Fruit fly (Drosophila melanogaster) whole organism, prepupa: ENCODE data around the gene CG9386.

Experiments
- CG10631 ChIP-seq: fragments of 200-800 bp; sonication (Bioruptor generic); optimal IDR thresholded peaks from 2 replicates; lab custom pipeline; 2016; ENCODE audit warnings: missing biosample characterization, missing genetic modification characterization
- CG11294 ChIP-seq: fragments of 200-800 bp; sonication (Bioruptor generic); IDR thresholded peaks from 2 replicates; pipeline ENCODE4 v1.3.6; 2022; ENCODE audit warnings: missing biosample characterization, missing genetic modification characterization
- CG11762 ChIP-seq: fragments of 200-800 bp; sonication (Bioruptor generic); optimal IDR thresholded peaks from 3 replicates; lab custom pipeline; 2016; ENCODE audit warnings: missing biosample characterization, missing genetic modification characterization; ENCODE audit not compliant: insufficient read depth
- CG15336 ChIP-seq: fragments of 200-800 bp; sonication (Bioruptor generic); IDR thresholded peaks from 2 replicates; pipeline ENCODE4 v1.3.6; 2022; ENCODE audit warnings: missing biosample characterization, missing genetic modification characterization
- CG1621 ChIP-seq: fragments of 200-800 bp; sonication (Bioruptor generic); optimal IDR thresholded peaks from 3 replicates; lab custom pipeline; 2018; ENCODE audit warnings: missing biosample characterization, mild to moderate bottlenecking, missing genetic modification characterization
- CG3032 ChIP-seq: fragments of 200-800 bp; optimal IDR thresholded peaks from 2 replicates; lab custom pipeline; 2019; ENCODE audit warnings: missing biosample characterization, mild to moderate bottlenecking, missing genetic modification characterization, moderate library complexity
- CG31627 ChIP-seq: fragments of 200-800 bp; sonication (Bioruptor generic); optimal IDR thresholded peaks from 3 replicates; lab custom pipeline; 2016; ENCODE audit warnings: missing biosample characterization, missing genetic modification characterization
- CG34406 ChIP-seq: fragments of 200-800 bp; sonication (Bioruptor generic); optimal IDR thresholded peaks from 3 replicates; lab custom pipeline; 2016; ENCODE audit warnings: missing biosample characterization, missing genetic modification characterization
- CG3919 ChIP-seq: fragments of 200-800 bp; sonication (Bioruptor generic); optimal IDR thresholded peaks from 3 replicates; lab custom pipeline; 2016; ENCODE audit warnings: missing biosample characterization, missing genetic modification characterization
- CG6163 ChIP-seq: fragments of 200-800 bp; sonication (Bioruptor generic); IDR thresholded peaks from 3 replicates; pipeline ENCODE4 v1.3.6; 2022; ENCODE audit warnings: missing biosample characterization, missing genetic modification characterization
- CG6808 ChIP-seq: fragments of 200-800 bp; sonication (Bioruptor generic); optimal IDR thresholded peaks from 3 replicates; lab custom pipeline; 2017; ENCODE audit warnings: missing biosample characterization, missing genetic modification characterization, mild to moderate bottlenecking, moderate library complexity, missing genetic modification reagents
- CG6854 ChIP-seq: fragments of 200-800 bp; sonication (Bioruptor generic); optimal IDR thresholded peaks from 2 replicates; lab custom pipeline; 2017; ENCODE audit warnings: missing biosample characterization, mild to moderate bottlenecking, missing genetic modification characterization
- CG8119 ChIP-seq: fragments of 200-800 bp; sonication (Bioruptor generic); IDR thresholded peaks from 3 replicates; pipeline ENCODE4 v1.3.6; 2022; ENCODE audit warnings: missing biosample characterization, missing genetic modification characterization
- CG8319 ChIP-seq: fragments of 200-800 bp; sonication (Bioruptor generic); optimal IDR thresholded peaks from 3 replicates; lab custom pipeline; 2016; ENCODE audit warnings: missing biosample characterization, missing genetic modification characterization
- Eip78C ChIP-seq: fragments of 200-800 bp; sonication (Bioruptor generic); peaks from one replicate; lab custom pipeline; 2016; ENCODE audit warnings: missing biosample characterization, missing genetic modification characterization
- Eip93F ChIP-seq: fragments of 200-800 bp; sonication (Bioruptor generic); optimal IDR thresholded peaks from 2 replicates; lab custom pipeline; 2016; ENCODE audit warnings: missing biosample characterization, mild to moderate bottlenecking, missing genetic modification characterization
- Ets21C ChIP-seq: fragments of 200-800 bp; sonication (Bioruptor generic); optimal IDR thresholded peaks from 3 replicates; lab custom pipeline; 2016; ENCODE audit warnings: missing biosample characterization, missing genetic modification characterization
- Ets96B ChIP-seq: fragments of 200-800 bp; optimal IDR thresholded peaks from 2 replicates; lab custom pipeline; 2019; ENCODE audit warnings: missing biosample characterization, mild to moderate bottlenecking, missing genetic modification characterization, moderate library complexity
- Gug ChIP-seq: fragments of 200-800 bp; sonication (Bioruptor generic); IDR thresholded peaks from 2 replicates; pipeline ENCODE4 v1.3.6; 2022; ENCODE audit warnings: missing biosample characterization, missing genetic modification characterization
- Hr38 ChIP-seq: sonication (Bioruptor generic); optimal IDR thresholded peaks from 2 replicates; lab custom pipeline; 2016; ENCODE audit warnings: missing biosample characterization, missing genetic modification characterization
- Hr39 ChIP-seq: fragments of 200-800 bp; sonication (Bioruptor generic); optimal IDR thresholded peaks from 2 replicates; lab custom pipeline; 2016; ENCODE audit warnings: missing biosample characterization, missing genetic modification characterization
- Lpt ChIP-seq: fragments of 200-800 bp; sonication (Bioruptor generic); optimal IDR thresholded peaks from 3 replicates; lab custom pipeline; 2016; ENCODE audit warnings: missing biosample characterization, missing genetic modification characterization
- Met ChIP-seq: fragments of 200-800 bp; sonication (Bioruptor generic); optimal IDR thresholded peaks from 3 replicates; lab custom pipeline; 2016; ENCODE audit warnings: missing biosample characterization, missing genetic modification characterization
- Sox102F ChIP-seq: fragments of 200-800 bp; sonication (Bioruptor generic); optimal IDR thresholded peaks from 2 replicates; lab custom pipeline; 2016; ENCODE audit warnings: missing biosample characterization, mild to moderate bottlenecking, missing genetic modification characterization
- Sox15 ChIP-seq: fragments of 200-800 bp; sonication (Bioruptor generic); optimal IDR thresholded peaks from 3 replicates; lab custom pipeline; 2016; ENCODE audit warnings: missing biosample characterization, missing genetic modification characterization
- cyc ChIP-seq: fragments of 200-800 bp; sonication (Bioruptor generic); optimal IDR thresholded peaks from 3 replicates; lab custom pipeline; 2016; ENCODE audit warnings: missing biosample characterization, missing genetic modification characterization
- eg ChIP-seq: fragments of 200-800 bp; sonication (Bioruptor generic); IDR thresholded peaks from 3 replicates; pipeline ENCODE4 v1.3.6; 2022; ENCODE audit warnings: missing biosample characterization, missing genetic modification characterization
- fd85E ChIP-seq: fragments of 200-800 bp; sonication (Bioruptor generic); optimal IDR thresholded peaks from 3 replicates; lab custom pipeline; 2016; ENCODE audit warnings: missing biosample characterization, missing genetic modification characterization
- pdm3 ChIP-seq: fragments of 200-800 bp; sonication (Bioruptor generic); optimal IDR thresholded peaks from 3 replicates; lab custom pipeline; 2016; ENCODE audit warnings: missing biosample characterization, missing genetic modification characterization
- svp ChIP-seq: fragments of 200-800 bp; sonication (Bioruptor generic); peaks from one replicate; lab custom pipeline; 2016; ENCODE audit warnings: missing biosample characterization, missing genetic modification characterization
- topi ChIP-seq: fragments of 200-800 bp; sonication (Bioruptor generic); optimal IDR thresholded peaks from 3 replicates; lab custom pipeline; 2016; ENCODE audit warnings: missing biosample characterization, missing genetic modification characterization
- vri ChIP-seq: fragments of 200-800 bp; sonication (Bioruptor generic); optimal IDR thresholded peaks from 3 replicates; lab custom pipeline; 2016; ENCODE audit warnings: missing biosample characterization, mild to moderate bottlenecking, missing genetic modification characterization

The CG9386 gene

dm6 chr3R:9573812-9574587, 18.8 kb upstream of the CG9386 start, which contains the start of gene CG9399 (continued):
- TF ChIP-seq vri (GFP tag; lab: Kevin White, UChicago) (peak; percentile 94), CG8119 (GFP tag; lab: Robert Waterston, UW) (peak; percentile 97), CG11762 (GFP tag; lab: Kevin White, UChicago) (peak; percentile 97), Hr39 (GFP tag; lab: Kevin White, UChicago) (peak; percentile 96), CG10631 (peak; percentile 99), Gug (peak; percentile 97), Sox15 (GFP tag; lab: Kevin White, UChicago) (peak; percentile 97), Hr38 (GFP tag; lab: Kevin White, UChicago) (peak; percentile 72), CG31627 (GFP tag; lab: Kevin White, UChicago) (peak; percentile 97), cyc (GFP tag; lab: Kevin White, UChicago) (peak; percentile 96), fd85E (GFP tag; lab: Kevin White, UChicago) (peak; percentile 81), svp (peak; percentile 98), Eip78C (peak; percentile 99), CG6163 (GFP tag; lab: Robert Waterston, UW) (peak; percentile 99), Ets96B (tag; lab: Kevin White, UChicago) (peak; percentile 98), CG3032 (peak; percentile 97), CG6808 (GFP tag; lab: Kevin White, UChicago) (peak; percentile 91), topi (GFP tag; lab: Kevin White, UChicago) (peak; percentile 96), CG8319 (GFP tag; lab: Kevin White, UChicago) (peak; percentile 95), CG6854 (GFP tag; lab: Kevin White, UChicago) (peak; percentile 87), CG11294 (GFP tag; lab: Robert Waterston, UW) (peak; percentile 97)
- TF ChIP-seq, all 60 proteins: peak for 60

- TF ChIP-seq Eip93F (GFP tag; lab: Kevin White, UChicago) (no peak), Sox102F (GFP tag; lab: Kevin White, UChicago) (no peak), eg (0 out of 3 replicates have a peak, but pooled peaks have one; percentile 23), CG34406 (no peak), vri (GFP tag; lab: Kevin White, UChicago) (peak; percentile 61), Ets21C (no peak), Lpt (GFP tag; lab: Kevin White, UChicago) (no peak), CG3919 (no peak), pdm3 (GFP tag; lab: Kevin White, UChicago) (no peak), Met (GFP tag; lab: Kevin White, UChicago) (no peak), CG1621 (tag; lab: Kevin White, UChicago) (peak; percentile 11), CG15336 (GFP tag; lab: Robert Waterston, UW) (no peak), fd85E (GFP tag; lab: Kevin White, UChicago) (no peak)
These were observed 18.0 kb upstream of the CG9386 start for dm6 chr3R:9572929-9573811.

dm6 chr3R:9571523-9571922, 16.3 kb upstream of the CG9386 start, which contains the start of gene CG9396:
TSS of gene CG9396 (minus strand) at chr3R:9571623.
- TF ChIP-seq Eip78C (no peak), svp (no peak)

- TF ChIP-seq vri (GFP tag; lab: Kevin White, UChicago): peak; percentile 80
- no peak for TF ChIP-seq CG11762 (GFP tag; lab: Kevin White, UChicago)
- TF ChIP-seq, all 60 proteins: peak for 1
These were observed 15.4 kb upstream of the CG9386 start for dm6 chr3R:9570657-9571056.
